Worm (Caenorhabditis elegans) whole organism, mixed stage, embryonic: Measurements from ENCODE around the gene fbxa-63.

Experiments used
- blmp-1 ChIP-seq: fragments of 150-350 bp; optimal IDR thresholded peaks from 2 replicates; lab custom pipeline; 2014; ENCODE audit warnings: missing biosample characterization, missing genetic modification characterization
- elt-1 ChIP-seq: sonication (generic microtip); optimal IDR thresholded peaks from 2 replicates; lab custom pipeline; 2017; ENCODE audit warnings: missing genetic modification characterization, mild to moderate bottlenecking, missing compliant biosample characterization, antibody characterized with exemption, moderate library complexity, borderline replicate concordance; ENCODE audit not compliant: insufficient read depth
- nhr-28 ChIP-seq: fragments of 150-350 bp; optimal IDR thresholded peaks from 2 replicates; lab custom pipeline; 2014; ENCODE audit warnings: missing biosample characterization, missing genetic modification characterization
- nhr-76 ChIP-seq: sonication (generic microtip); optimal IDR thresholded peaks from 2 replicates; lab custom pipeline; 2017; ENCODE audit warnings: missing biosample characterization, missing genetic modification characterization
- pha-4 ChIP-seq: fragments of 150-350 bp; optimal IDR thresholded peaks from 2 replicates; lab custom pipeline; 2018; ENCODE audit warnings: missing biosample characterization, missing genetic modification reagents, missing genetic modification characterization
- snpc-4 ChIP-seq: fragments of 150-350 bp; optimal IDR thresholded peaks from 2 replicates; lab custom pipeline; 2014; ENCODE audit warnings: missing biosample characterization, missing genetic modification characterization

ce11 chrIII:1207852-1208251, 35.5 kb upstream of the fbxa-63 start, which contains the start of gene orc-3:
- no peak for TF ChIP-seq nhr-28 (tag; lab: Kevin White, UChicago)
- no peak for TF ChIP-seq nhr-76 (tag; lab: Kevin White, UChicago)
- no peak for TF ChIP-seq pha-4 (tag; lab: Kevin White, UChicago)
- TF ChIP-seq snpc-4 (tag; lab: Kevin White, UChicago), result no peak
- no peak for TF ChIP-seq blmp-1
- TF ChIP-seq elt-1 (tag; lab: Kevin White, UChicago), result no peak
